Fruit fly (Drosophila melanogaster) whole organism, embryonic: ENCODE measurements around the gene CG5973.

ENCODE experiments used
- Blimp-1 ChIP-seq: fragments of 200-800 bp; sonication (Bioruptor generic); optimal IDR thresholded peaks from 3 replicates; lab custom pipeline; 2018; ENCODE audit warnings: missing biosample characterization, missing genetic modification characterization, mild to moderate bottlenecking, moderate library complexity, missing genetic modification reagents
- CG1603 ChIP-seq: fragments of 200-800 bp; sonication (Bioruptor generic); optimal IDR thresholded peaks from 2 replicates; lab custom pipeline; 2019; ENCODE audit warnings: missing biosample characterization, mild to moderate bottlenecking, missing genetic modification characterization, moderate library complexity
- CG7928 ChIP-seq: fragments of 200-800 bp; sonication (Bioruptor generic); optimal IDR thresholded peaks from 2 replicates; lab custom pipeline; 2017; ENCODE audit warnings: missing biosample characterization, mild to moderate bottlenecking, missing genetic modification characterization
- Hr3 ChIP-seq: fragments of 200-800 bp; sonication (Bioruptor generic); optimal IDR thresholded peaks from 3 replicates; lab custom pipeline; 2016; ENCODE audit warnings: missing biosample characterization, missing genetic modification characterization
- Hr39 ChIP-seq: fragments of >200 bp; optimal IDR thresholded peaks from 2 replicates; lab custom pipeline; 2017
- Max ChIP-seq: fragments of 200-800 bp; sonication (Bioruptor generic); optimal IDR thresholded peaks from 2 replicates; lab custom pipeline; 2016; ENCODE audit warnings: missing biosample characterization, mild to moderate bottlenecking, missing genetic modification characterization
- ac ChIP-seq: fragments of 200-800 bp; sonication (Bioruptor generic); optimal IDR thresholded peaks from 3 replicates; lab custom pipeline; 2017; ENCODE audit warnings: missing biosample characterization, mild to moderate bottlenecking, missing genetic modification characterization
- ems ChIP-seq: fragments of 200-800 bp; sonication (Bioruptor generic); optimal IDR thresholded peaks from 3 replicates; lab custom pipeline; 2016; ENCODE audit warnings: missing biosample characterization, missing genetic modification characterization
- mld ChIP-seq: fragments of 200-800 bp; sonication (Bioruptor generic); IDR thresholded peaks from 3 replicates; pipeline ENCODE4 v1.3.6; 2022; ENCODE audit warnings: missing biosample characterization, missing genetic modification characterization; ENCODE audit not compliant: partially characterized antibody
- psq ChIP-seq: fragments of 200-800 bp; sonication (Bioruptor generic); optimal IDR thresholded peaks from 2 replicates; lab custom pipeline; 2017; ENCODE audit warnings: missing biosample characterization, missing genetic modification characterization
- pum ChIP-seq: fragments of 200-800 bp; sonication (Bioruptor generic); optimal IDR thresholded peaks from 2 replicates; lab custom pipeline; 2016; ENCODE audit warnings: missing biosample characterization, missing genetic modification characterization

dm6 chr2L:7442929-7443328 is 5.6 kb downstream of the CG5973 start:
- TF ChIP-seq Max (GFP tag; lab: Kevin White, UChicago) (no peak), Hr3 (GFP tag; lab: Kevin White, UChicago) (no peak), pum (GFP tag; lab: Kevin White, UChicago) (no peak), ac (no peak), psq (GFP tag; lab: Kevin White, UChicago) (no peak), CG7928 (GFP tag; lab: Kevin White, UChicago) (no peak), CG1603 (no peak), mld (GFP tag; lab: Robert Waterston, UW) (no peak), Blimp-1 (GFP tag; lab: Kevin White, UChicago) (no peak), ems (no peak), Hr39 (lab: Kevin White, UChicago) (no peak)
